Worm (Caenorhabditis elegans) whole organism, early embryonic: ENCODE results near the gene chw-1.
A peak's percentile ranks its signal among the peaks of the same experiment; 100 is the strongest.

ENCODE experiments used
- B0310.2 ChIP-seq: sonication (generic microtip); optimal IDR thresholded peaks from 2 replicates; lab custom pipeline; 2016; ENCODE audit warnings: mild to moderate bottlenecking, missing genetic modification characterization, missing compliant biosample characterization
- F13C5.2 ChIP-seq: sonication (generic microtip); optimal IDR thresholded peaks from 2 replicates; lab custom pipeline; 2017; ENCODE audit warnings: mild to moderate bottlenecking, missing genetic modification characterization, inconsistent platforms, missing compliant biosample characterization
- aly-1 ChIP-seq: sonication (generic microtip); optimal IDR thresholded peaks from 2 replicates; lab custom pipeline; 2016; ENCODE audit warnings: missing genetic modification characterization, missing compliant biosample characterization
- ama-1 ChIP-seq: fragments of 150-350 bp; optimal IDR thresholded peaks from 2 replicates; lab custom pipeline; 2014
- ceh-13 ChIP-seq: fragments of 200-800 bp; sonication (Bioruptor generic); optimal IDR thresholded peaks from 2 replicates; lab custom pipeline; 2018; ENCODE audit warnings: mild to moderate bottlenecking, missing genetic modification characterization, missing compliant biosample characterization
- ceh-36 ChIP-seq: sonication (generic microtip); optimal IDR thresholded peaks from 2 replicates; lab custom pipeline; 2016; ENCODE audit warnings: missing genetic modification characterization, inconsistent platforms, missing compliant biosample characterization
- ets-7 ChIP-seq: sonication (generic microtip); optimal IDR thresholded peaks from 2 replicates; lab custom pipeline; 2016; ENCODE audit warnings: missing genotype, missing genetic modification characterization, missing compliant biosample characterization
- flt-1 ChIP-seq: fragments of 200-800 bp; sonication (Bioruptor generic); IDR thresholded peaks from 2 replicates; pipeline ENCODE4 v1.3.6; 2022; ENCODE audit warnings: missing genetic modification characterization, missing compliant biosample characterization
- hmbx-1 ChIP-seq: sonication (generic microtip); optimal IDR thresholded peaks from 2 replicates; lab custom pipeline; 2016; ENCODE audit warnings: mild to moderate bottlenecking, missing genetic modification characterization, missing compliant biosample characterization
- hmg-4 ChIP-seq: fragments of 200-800 bp; sonication (Bioruptor generic); optimal IDR thresholded peaks from 2 replicates; lab custom pipeline; 2018; ENCODE audit warnings: mild to moderate bottlenecking, missing genetic modification characterization, missing compliant biosample characterization
- hnd-1 ChIP-seq: sonication (generic microtip); optimal IDR thresholded peaks from 2 replicates; lab custom pipeline; 2016; ENCODE audit warnings: missing genetic modification characterization, missing compliant biosample characterization
- pes-1 ChIP-seq: fragments of 200-800 bp; sonication (Bioruptor generic); IDR thresholded peaks from 2 replicates; pipeline ENCODE4 v1.3.6; 2022; ENCODE audit warnings: missing genetic modification reagents, missing genetic modification characterization, missing compliant biosample characterization
- scrt-1 ChIP-seq: fragments of 200-800 bp; sonication (Bioruptor generic); IDR thresholded peaks from 2 replicates; pipeline ENCODE4 v1.3.6; 2022; ENCODE audit warnings: missing genetic modification characterization, missing compliant biosample characterization
- sea-1 ChIP-seq: fragments of 200-800 bp; sonication (Bioruptor generic); conservative IDR thresholded peaks from 2 replicates; pipeline ENCODE4 v1.3.6; 2022; ENCODE audit warnings: missing genetic modification characterization, missing compliant biosample characterization
- tbx-11 ChIP-seq: fragments of 200-800 bp; sonication (Bioruptor generic); IDR thresholded peaks from 2 replicates; pipeline ENCODE4 v1.3.6; 2022; ENCODE audit warnings: missing genetic modification characterization, missing compliant biosample characterization
- tbx-37 ChIP-seq: fragments of 200-800 bp; sonication (Bioruptor generic); conservative IDR thresholded peaks from 2 replicates; pipeline ENCODE4 v1.3.6; 2022; ENCODE audit warnings: missing genetic modification reagents, missing genetic modification characterization, missing compliant biosample characterization
- tra-4 ChIP-seq: sonication (generic microtip); optimal IDR thresholded peaks from 2 replicates; lab custom pipeline; 2017; ENCODE audit warnings: missing genetic modification characterization, missing compliant biosample characterization

The chw-1 gene

DNA sequence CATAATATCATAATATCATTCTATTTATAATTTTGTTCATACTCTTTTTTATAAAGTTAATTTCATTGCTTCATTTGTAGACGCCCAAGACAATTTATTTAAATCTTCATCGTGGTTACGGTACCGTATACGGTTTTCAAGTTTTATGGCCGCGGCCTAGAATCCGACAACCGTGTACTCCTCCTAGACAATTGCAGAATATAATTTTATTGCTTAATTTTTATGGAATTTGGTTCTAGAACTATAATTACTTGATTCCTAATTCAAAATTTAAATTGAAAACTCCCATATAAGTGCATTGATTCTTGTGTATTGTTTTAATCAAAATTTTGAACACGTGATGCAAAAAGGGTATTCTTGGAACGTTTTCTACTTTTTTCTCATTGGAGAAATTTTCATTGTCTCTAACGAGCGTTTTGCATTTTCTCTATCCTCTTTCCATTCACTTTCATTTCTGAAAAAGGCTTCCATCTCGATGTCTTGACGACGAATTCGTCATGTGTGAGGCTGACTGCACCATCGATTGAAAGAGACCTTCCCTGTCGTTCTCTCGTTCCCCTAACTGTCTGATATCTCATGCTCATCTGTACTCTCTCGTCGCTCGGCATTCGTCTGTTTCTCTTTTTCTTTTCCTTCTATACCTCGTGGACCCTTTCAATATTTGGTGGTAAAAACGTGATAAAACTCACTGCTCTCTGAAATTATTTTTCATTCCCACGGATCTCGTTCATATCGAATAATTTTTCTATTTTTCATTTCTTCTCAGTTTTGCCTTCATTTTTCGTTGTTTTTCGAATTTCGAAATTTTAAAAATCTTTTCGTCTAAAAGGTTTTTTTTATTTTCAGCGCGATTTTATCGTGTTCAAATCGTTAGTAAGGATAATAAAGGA, 20.7 kb upstream of the chw-1 start, which contains the start of gene pap-1:
pap-1 (plus strand) TSS at position 840 of the 890 bp plus-strand sequence.
- no peak for TF ChIP-seq tbx-11 (GFP tag; lab: Robert Waterston, UW)
- TF ChIP-seq ama-1 (lab: Kevin White, UChicago), result no peak
- no peak for TF ChIP-seq ceh-36 (tag; lab: Kevin White, UChicago)
- no peak for TF ChIP-seq scrt-1
- TF ChIP-seq sea-1 (GFP tag; lab: Robert Waterston, UW), result no peak
- TF ChIP-seq tbx-37 (GFP tag; lab: Robert Waterston, UW), result no peak

DNA sequence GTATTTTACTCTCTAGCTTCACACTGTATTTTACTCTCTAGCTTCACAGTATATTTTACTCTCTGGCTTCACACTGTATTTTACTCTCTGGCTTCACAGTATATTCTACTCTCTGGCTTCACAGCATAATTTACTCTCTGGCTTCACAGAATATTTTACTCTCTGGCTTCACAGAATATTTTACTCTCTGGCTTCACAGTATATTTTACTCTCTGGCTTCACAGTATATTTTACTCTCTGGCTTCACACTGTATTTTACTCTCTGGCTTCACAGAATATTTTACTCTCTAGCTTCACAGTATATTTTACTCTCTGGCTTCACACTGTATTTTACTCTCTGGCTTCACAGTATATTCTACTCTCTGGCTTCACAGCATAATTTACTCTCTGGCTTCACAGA, 12.1 kb upstream of the chw-1 start:
- TF ChIP-seq tbx-37 (GFP tag; lab: Robert Waterston, UW), result peak; percentile 40

DNA sequence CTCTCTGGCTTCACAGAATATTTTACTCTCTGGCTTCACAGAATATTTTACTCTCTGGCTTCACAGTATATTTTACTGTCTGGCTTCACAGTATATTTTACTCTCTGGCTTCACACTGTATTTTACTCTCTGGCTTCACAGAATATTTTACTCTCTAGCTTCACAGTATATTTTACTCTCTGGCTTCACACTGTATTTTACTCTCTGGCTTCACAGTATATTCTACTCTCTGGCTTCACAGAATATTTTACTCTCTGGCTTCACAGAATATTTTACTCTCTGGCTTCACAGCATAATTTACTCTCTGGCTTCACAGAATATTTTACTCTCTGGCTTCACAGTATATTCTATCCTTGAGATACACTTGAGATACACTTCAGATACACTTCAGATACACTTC, 11.7 kb upstream of the chw-1 start:
- peak; percentile 77; the same call in 1 of the 2 replicates for TF ChIP-seq tbx-37 (GFP tag; lab: Robert Waterston, UW)
- peak; percentile 71 for TF ChIP-seq flt-1 (GFP tag; lab: Robert Waterston, UW)
- 0 out of 2 replicates have a peak, but pooled peaks have one; percentile 44 for TF ChIP-seq sea-1 (GFP tag; lab: Robert Waterston, UW)
- peak; percentile 58; the same call in 1 of the 2 replicates for TF ChIP-seq tbx-11 (GFP tag; lab: Robert Waterston, UW)

DNA sequence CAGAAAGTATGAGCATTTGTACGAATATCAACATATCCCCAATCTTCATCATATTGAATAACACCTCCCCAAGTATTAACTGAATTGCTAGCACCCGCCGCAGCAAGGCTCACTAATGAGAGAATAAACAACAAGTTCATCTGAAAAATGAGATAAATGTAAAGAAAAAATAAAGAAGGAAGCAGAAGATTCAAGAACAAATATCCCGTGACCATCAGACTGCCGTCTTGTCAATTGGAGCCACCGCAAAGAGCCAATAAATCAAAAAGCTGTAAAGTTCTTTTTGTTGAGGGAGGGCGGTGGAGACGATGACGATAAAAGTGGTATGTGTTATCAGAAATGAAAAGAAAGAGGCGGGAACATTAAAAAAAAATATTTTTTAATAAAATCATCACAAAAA, 8.6 kb upstream of the chw-1 start, which contains the start of gene Y32F6A.5:
Y32F6A.5 (minus strand) TSS at position 140 of the 400 bp plus-strand sequence.
- TF ChIP-seq ama-1 (lab: Kevin White, UChicago), result no peak
- TF ChIP-seq ets-7 (tag; lab: Kevin White, UChicago), result no peak
- TF ChIP-seq tbx-11 (GFP tag; lab: Robert Waterston, UW), result no peak
- TF ChIP-seq ceh-13 (GFP tag; lab: Kevin White, UChicago), result no peak
- TF ChIP-seq tbx-37 (GFP tag; lab: Robert Waterston, UW), result no peak
- TF ChIP-seq F13C5.2 (tag; lab: Kevin White, UChicago), result no peak
- TF ChIP-seq B0310.2, result no peak
- no peak for TF ChIP-seq ceh-36 (tag; lab: Kevin White, UChicago)
- TF ChIP-seq flt-1 (GFP tag; lab: Robert Waterston, UW), result no peak
- no peak for TF ChIP-seq scrt-1
- TF ChIP-seq pes-1 (GFP tag; lab: Robert Waterston, UW), result no peak
- no peak for TF ChIP-seq hmg-4 (GFP tag; lab: Kevin White, UChicago)
- TF ChIP-seq tra-4 (tag; lab: Kevin White, UChicago), result no peak
- no peak for TF ChIP-seq aly-1 (tag; lab: Kevin White, UChicago)
- TF ChIP-seq sea-1 (GFP tag; lab: Robert Waterston, UW), result no peak

DNA sequence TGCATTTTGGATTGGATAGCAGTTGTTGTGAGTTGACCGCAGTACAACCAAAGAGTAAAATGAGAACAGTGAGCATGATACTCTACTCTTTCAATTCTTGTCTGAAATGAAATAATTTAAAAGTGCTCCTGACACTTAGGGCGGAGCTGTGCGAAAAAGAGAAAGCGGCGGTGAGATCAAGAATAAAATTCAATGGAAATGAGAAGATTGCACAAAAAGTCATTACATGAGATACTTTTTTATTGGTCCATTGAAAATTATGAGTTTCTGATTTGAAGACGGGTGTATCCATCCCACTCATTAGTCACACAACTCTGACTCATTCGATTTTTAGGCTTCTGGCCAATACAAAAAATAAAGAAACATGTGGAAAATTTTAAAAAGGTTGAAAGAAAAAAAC, 4.8 kb upstream of the chw-1 start, which contains the start of gene F22E12.1:
F22E12.1 (minus strand) TSS at position 101 of the 400 bp plus-strand sequence.
- TF ChIP-seq scrt-1 (no peak), hnd-1 (tag; lab: Kevin White, UChicago) (no peak), flt-1 (GFP tag; lab: Robert Waterston, UW) (no peak), ets-7 (tag; lab: Kevin White, UChicago) (no peak), B0310.2 (no peak), tbx-37 (GFP tag; lab: Robert Waterston, UW) (no peak), pes-1 (GFP tag; lab: Robert Waterston, UW) (no peak), tbx-11 (GFP tag; lab: Robert Waterston, UW) (no peak), hmg-4 (GFP tag; lab: Kevin White, UChicago) (no peak), ama-1 (lab: Kevin White, UChicago) (no peak), hmbx-1 (tag; lab: Kevin White, UChicago) (no peak), tra-4 (tag; lab: Kevin White, UChicago) (no peak), sea-1 (GFP tag; lab: Robert Waterston, UW) (no peak), F13C5.2 (tag; lab: Kevin White, UChicago) (no peak), ceh-13 (GFP tag; lab: Kevin White, UChicago) (no peak), aly-1 (tag; lab: Kevin White, UChicago) (no peak), ceh-36 (tag; lab: Kevin White, UChicago) (no peak)

DNA sequence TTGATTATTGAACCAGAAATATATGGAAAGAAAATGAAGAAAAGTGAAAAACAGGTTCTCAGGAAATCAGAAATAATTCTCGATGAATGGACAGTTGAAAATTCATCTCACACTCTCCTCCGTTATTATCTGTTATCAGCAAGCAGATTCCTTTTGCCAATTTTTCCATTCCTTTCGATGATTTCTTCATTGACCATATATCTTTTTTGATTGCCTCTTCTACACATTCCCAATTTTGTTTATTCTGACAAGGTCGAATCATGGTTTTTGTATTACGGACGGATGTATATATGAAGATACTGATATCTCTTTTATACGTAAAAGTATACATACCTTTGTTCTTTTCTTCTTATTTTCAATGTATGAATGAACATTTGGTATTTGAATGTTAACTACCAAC, 1.4 kb upstream of the chw-1 start:
- no peak for TF ChIP-seq ceh-13 (GFP tag; lab: Kevin White, UChicago)
- TF ChIP-seq pes-1 (GFP tag; lab: Robert Waterston, UW), result no peak
- TF ChIP-seq sea-1 (GFP tag; lab: Robert Waterston, UW), result no peak
- TF ChIP-seq ceh-36 (tag; lab: Kevin White, UChicago), result no peak
- TF ChIP-seq tbx-37 (GFP tag; lab: Robert Waterston, UW), result no peak
- no peak for TF ChIP-seq B0310.2
- no peak for TF ChIP-seq flt-1 (GFP tag; lab: Robert Waterston, UW)
- no peak for TF ChIP-seq ets-7 (tag; lab: Kevin White, UChicago)
- no peak for TF ChIP-seq ama-1 (lab: Kevin White, UChicago)
- no peak for TF ChIP-seq scrt-1
- no peak for TF ChIP-seq F13C5.2 (tag; lab: Kevin White, UChicago)
- TF ChIP-seq tbx-11 (GFP tag; lab: Robert Waterston, UW), result no peak
- TF ChIP-seq aly-1 (tag; lab: Kevin White, UChicago), result no peak
- TF ChIP-seq hmbx-1 (tag; lab: Kevin White, UChicago), result no peak
- TF ChIP-seq tra-4 (tag; lab: Kevin White, UChicago), result no peak
- TF ChIP-seq hmg-4 (GFP tag; lab: Kevin White, UChicago), result no peak
- TF ChIP-seq hnd-1 (tag; lab: Kevin White, UChicago), result no peak

DNA sequence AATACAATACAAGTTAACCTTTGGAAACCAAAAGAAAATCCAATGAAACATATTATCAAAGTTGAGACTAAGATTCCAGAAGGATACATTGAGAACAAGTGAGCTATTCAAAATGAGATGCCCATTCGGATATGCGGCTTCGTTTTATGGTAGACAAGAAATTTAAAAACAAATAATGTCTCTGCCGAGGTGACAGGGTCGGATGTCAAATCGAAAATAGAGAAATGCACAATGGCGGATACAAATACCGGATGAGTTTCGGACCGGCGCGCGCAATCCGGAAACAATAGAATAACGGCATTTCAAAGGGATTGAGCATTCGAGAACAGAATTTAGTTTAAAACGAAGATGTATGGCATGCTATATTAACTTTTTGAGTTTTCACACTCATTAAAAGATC, 1.2 kb downstream of the chw-1 start, which contains the start of gene F22E12.3:
F22E12.3 (minus strand) TSS at position 101 of the 400 bp plus-strand sequence.
- no peak for TF ChIP-seq hmbx-1 (tag; lab: Kevin White, UChicago)
- no peak for TF ChIP-seq F13C5.2 (tag; lab: Kevin White, UChicago)
- no peak for TF ChIP-seq hmg-4 (GFP tag; lab: Kevin White, UChicago)
- no peak for TF ChIP-seq hnd-1 (tag; lab: Kevin White, UChicago)
- no peak for TF ChIP-seq ceh-36 (tag; lab: Kevin White, UChicago)
- no peak for TF ChIP-seq ceh-13 (GFP tag; lab: Kevin White, UChicago)
- TF ChIP-seq tbx-37 (GFP tag; lab: Robert Waterston, UW), result no peak
- no peak for TF ChIP-seq ets-7 (tag; lab: Kevin White, UChicago)
